Fruit fly (Drosophila melanogaster) whole organism, embryonic: ENCODE results near the gene Epp.

Experiments used
- Antp ChIP-seq: fragments of 200-800 bp; sonication (Bioruptor generic); optimal IDR thresholded peaks from 3 replicates; lab custom pipeline; 2016; ENCODE audit warnings: missing biosample characterization, missing genetic modification characterization
- C15 ChIP-seq: fragments of 200-800 bp; sonication (Bioruptor generic); IDR thresholded peaks from 3 replicates; pipeline ENCODE4 v1.3.6; 2022; ENCODE audit warnings: missing biosample characterization, missing genetic modification characterization
- CG10654 ChIP-seq: fragments of 200-800 bp; sonication (Bioruptor generic); optimal IDR thresholded peaks from 2 replicates; lab custom pipeline; 2016; ENCODE audit warnings: missing biosample characterization, missing genetic modification characterization
- CG11093 ChIP-seq: fragments of 200-800 bp; sonication (Bioruptor generic); IDR thresholded peaks from 3 replicates; pipeline ENCODE4 v1.3.6; 2022; ENCODE audit warnings: missing biosample characterization, missing genetic modification characterization
- CG11247 ChIP-seq: fragments of 200-800 bp; sonication (Bioruptor generic); IDR thresholded peaks from 2 replicates; pipeline ENCODE4 v1.3.6; 2022; ENCODE audit warnings: missing biosample characterization, missing genetic modification characterization
- CG11456 ChIP-seq: fragments of 200-800 bp; sonication (Bioruptor generic); IDR thresholded peaks from 3 replicates; pipeline ENCODE4 v1.3.6; 2022; ENCODE audit warnings: missing biosample characterization, missing genetic modification characterization
- CG13123 ChIP-seq: fragments of 200-800 bp; sonication (Bioruptor generic); optimal IDR thresholded peaks from 2 replicates; lab custom pipeline; 2016; ENCODE audit warnings: missing biosample characterization, missing genetic modification characterization
- CG13894 ChIP-seq: fragments of 200-800 bp; sonication (Bioruptor generic); optimal IDR thresholded peaks from 3 replicates; lab custom pipeline; 2018; ENCODE audit warnings: missing biosample characterization, mild to moderate bottlenecking, missing genetic modification characterization, moderate library complexity
- CG16815 ChIP-seq: fragments of 200-800 bp; sonication (Bioruptor generic); optimal IDR thresholded peaks from 3 replicates; lab custom pipeline; 2017; ENCODE audit warnings: missing biosample characterization, mild to moderate bottlenecking, missing genetic modification characterization
- CG2120 ChIP-seq: fragments of 200-800 bp; sonication (Bioruptor generic); optimal IDR thresholded peaks from 3 replicates; lab custom pipeline; 2016; ENCODE audit warnings: missing biosample characterization, missing genetic modification characterization
- CG4730 ChIP-seq: fragments of 200-800 bp; sonication (Bioruptor generic); IDR thresholded peaks from 2 replicates; pipeline ENCODE4 v1.3.6; 2022; ENCODE audit warnings: missing biosample characterization, missing genetic modification characterization
- CG4820 ChIP-seq: fragments of 200-800 bp; sonication (Bioruptor generic); optimal IDR thresholded peaks from 3 replicates; lab custom pipeline; 2016; ENCODE audit warnings: missing biosample characterization, missing genetic modification characterization
- CG6272 ChIP-seq: fragments of 200-800 bp; sonication (Bioruptor generic); IDR thresholded peaks from 2 replicates; pipeline ENCODE4 v1.3.6; 2022; ENCODE audit warnings: missing biosample characterization, missing genetic modification characterization
- CG8478 ChIP-seq: fragments of >200 bp; optimal IDR thresholded peaks from 2 replicates; lab custom pipeline; 2018
- CG8765 ChIP-seq: fragments of 200-800 bp; sonication (Bioruptor generic); IDR thresholded peaks from 2 replicates; pipeline ENCODE4 v1.3.6; 2022; ENCODE audit warnings: missing biosample characterization, missing genetic modification characterization
- CG9215 ChIP-seq: fragments of 200-800 bp; sonication (Bioruptor generic); IDR thresholded peaks from 2 replicates; pipeline ENCODE4 v1.3.6; 2022; ENCODE audit warnings: missing biosample characterization, missing genetic modification characterization
- CHES-1-like ChIP-seq: fragments of 200-800 bp; sonication (Bioruptor generic); optimal IDR thresholded peaks from 2 replicates; lab custom pipeline; 2016; ENCODE audit warnings: missing biosample characterization, missing genetic modification characterization
- Camta ChIP-seq: fragments of 200-800 bp; sonication (Bioruptor generic); optimal IDR thresholded peaks from 2 replicates; lab custom pipeline; 2016; ENCODE audit warnings: missing biosample characterization, missing genetic modification characterization
- Dek ChIP-seq: fragments of 200-800 bp; sonication (Bioruptor generic); optimal IDR thresholded peaks from 3 replicates; lab custom pipeline; 2019; ENCODE audit warnings: missing biosample characterization, mild to moderate bottlenecking, missing genetic modification characterization, moderate library complexity
- Dll ChIP-seq: fragments of 200-800 bp; sonication (Bioruptor generic); IDR thresholded peaks from 4 replicates; pipeline ENCODE4 v1.3.6; 2022; ENCODE audit warnings: missing biosample characterization, missing genetic modification characterization; ENCODE audit not compliant: partially characterized antibody
- Fer1 ChIP-seq: fragments of 200-800 bp; sonication (Bioruptor generic); optimal IDR thresholded peaks from 2 replicates; lab custom pipeline; 2017; ENCODE audit warnings: missing biosample characterization, mild to moderate bottlenecking, missing genetic modification characterization
- HLH3B ChIP-seq: fragments of 200-800 bp; sonication (Bioruptor generic); IDR thresholded peaks from 2 replicates; pipeline ENCODE4 v1.3.6; 2022; ENCODE audit warnings: missing biosample characterization, missing genetic modification characterization
- Hmx ChIP-seq: fragments of 200-800 bp; sonication (Bioruptor generic); optimal IDR thresholded peaks from 2 replicates; lab custom pipeline; 2016; ENCODE audit warnings: missing biosample characterization, missing genetic modification characterization
- Meics ChIP-seq: fragments of 200-800 bp; sonication (Bioruptor generic); optimal IDR thresholded peaks from 2 replicates; lab custom pipeline; 2017; ENCODE audit warnings: missing biosample characterization, mild to moderate bottlenecking, missing genetic modification characterization
- NFAT ChIP-seq: fragments of 200-800 bp; sonication (Bioruptor generic); IDR thresholded peaks from 2 replicates; pipeline ENCODE4 v1.3.6; 2022; ENCODE audit warnings: missing biosample characterization, missing genetic modification characterization
- NK7.1 ChIP-seq: fragments of 200-800 bp; sonication (Bioruptor generic); optimal IDR thresholded peaks from 3 replicates; lab custom pipeline; 2016; ENCODE audit warnings: missing biosample characterization, missing genetic modification characterization
- Neu2 ChIP-seq: fragments of 200-800 bp; sonication (Bioruptor generic); optimal IDR thresholded peaks from 3 replicates; lab custom pipeline; 2016; ENCODE audit warnings: missing biosample characterization, missing genetic modification characterization, borderline replicate concordance
- ap ChIP-seq: fragments of 200-800 bp; sonication (Bioruptor generic); IDR thresholded peaks from 2 replicates; pipeline ENCODE4 v1.3.6; 2022; ENCODE audit warnings: missing biosample characterization, missing genetic modification characterization
- cas ChIP-seq: fragments of 200-800 bp; sonication (Bioruptor generic); IDR thresholded peaks from 2 replicates; pipeline ENCODE4 v1.3.6; 2022; ENCODE audit warnings: missing biosample characterization, missing genetic modification characterization
- crc ChIP-seq: fragments of 200-800 bp; sonication (Bioruptor generic); optimal IDR thresholded peaks from 2 replicates; lab custom pipeline; 2016; ENCODE audit warnings: missing biosample characterization, missing genetic modification characterization
- croc ChIP-seq: fragments of 200-800 bp; sonication (Bioruptor generic); conservative IDR thresholded peaks from 3 replicates; pipeline ENCODE4 v1.3.6; 2022; ENCODE audit warnings: missing biosample characterization, missing genetic modification characterization
- dan ChIP-seq: fragments of 200-800 bp; sonication (Bioruptor generic); IDR thresholded peaks from 2 replicates; pipeline ENCODE4 v1.3.6; 2022; ENCODE audit warnings: missing biosample characterization, missing genetic modification characterization
- esg ChIP-seq: fragments of 200-800 bp; sonication (Bioruptor generic); conservative IDR thresholded peaks from 2 replicates; pipeline ENCODE4 v1.3.6; 2022; ENCODE audit warnings: missing biosample characterization, missing genetic modification characterization
- gce ChIP-seq: fragments of 200-800 bp; sonication (Bioruptor generic); IDR thresholded peaks from 3 replicates; pipeline ENCODE4 v1.3.6; 2022; ENCODE audit warnings: missing biosample characterization, missing genetic modification characterization
- grn ChIP-seq: fragments of 200-800 bp; sonication (Bioruptor generic); optimal IDR thresholded peaks from 3 replicates; lab custom pipeline; 2017; ENCODE audit warnings: missing biosample characterization, missing genetic modification characterization
- ham ChIP-seq: fragments of 200-800 bp; sonication (Bioruptor generic); IDR thresholded peaks from 2 replicates; pipeline ENCODE4 v1.3.6; 2022; ENCODE audit warnings: missing biosample characterization, missing genetic modification characterization
- hkb ChIP-seq, 2 experiments: fragments of 200-800 bp in 1 of 2; fragments of >200 bp in 1 of 2; sonication (Bioruptor generic) in 1 of 2; IDR thresholded peaks in 1 of 2; optimal IDR thresholded peaks in 1 of 2; 2 replicates each; pipeline versions ENCODE4 v1.3.6 to Lab custom; 2017 to 2022; ENCODE audit warnings: missing biosample characterization in 1 of 2, missing genetic modification characterization in 1 of 2
- inv ChIP-seq: fragments of 200-800 bp; sonication (Bioruptor generic); IDR thresholded peaks from 2 replicates; pipeline ENCODE4 v1.3.6; 2022; ENCODE audit warnings: missing biosample characterization, missing genetic modification characterization; ENCODE audit not compliant: partially characterized antibody
- jumu ChIP-seq: fragments of 200-800 bp; sonication (Bioruptor generic); optimal IDR thresholded peaks from 3 replicates; lab custom pipeline; 2016; ENCODE audit warnings: missing biosample characterization, missing genetic modification characterization
- lola ChIP-seq, 3 experiments: fragments of >200 bp in 2 of 3; fragments of 200-800 bp in 1 of 3; sonication (Bioruptor generic) in 1 of 3; optimal IDR thresholded peaks; 2 replicates each; lab custom pipeline; 2017 to 2019; ENCODE audit warnings: missing biosample characterization in 3 of 3, missing genetic modification characterization in 3 of 3, mild to moderate bottlenecking in 1 of 3, moderate library complexity in 1 of 3
- nerfin-2 ChIP-seq: fragments of 200-800 bp; sonication (Bioruptor generic); IDR thresholded peaks from 2 replicates; pipeline ENCODE4 v1.3.6; 2022; ENCODE audit warnings: missing biosample characterization, missing genetic modification characterization; ENCODE audit not compliant: partially characterized antibody
- nom ChIP-seq: fragments of 200-800 bp; sonication (Bioruptor generic); optimal IDR thresholded peaks from 2 replicates; lab custom pipeline; 2017; ENCODE audit warnings: missing biosample characterization, missing genetic modification characterization, mild to moderate bottlenecking, moderate library complexity, missing genetic modification reagents
- oc ChIP-seq: fragments of 200-800 bp; sonication (Bioruptor generic); optimal IDR thresholded peaks from 2 replicates; lab custom pipeline; 2018; ENCODE audit warnings: missing biosample characterization, mild to moderate bottlenecking, missing genetic modification characterization, moderate library complexity
- pb ChIP-seq: fragments of 200-800 bp; sonication (Bioruptor generic); optimal IDR thresholded peaks from 3 replicates; lab custom pipeline; 2016; ENCODE audit warnings: missing biosample characterization, missing genetic modification characterization
- peb ChIP-seq: fragments of 200-800 bp; sonication (Bioruptor generic); IDR thresholded peaks from 2 replicates; pipeline ENCODE4 v1.3.6; 2022; ENCODE audit warnings: missing biosample characterization, missing genetic modification characterization
- pho ChIP-seq: fragments of 200-800 bp; sonication (Bioruptor generic); optimal IDR thresholded peaks from 2 replicates; lab custom pipeline; 2016; ENCODE audit warnings: missing biosample characterization, missing genetic modification characterization
- phol ChIP-seq: fragments of 200-800 bp; sonication (Bioruptor generic); optimal IDR thresholded peaks from 3 replicates; lab custom pipeline; 2018; ENCODE audit warnings: missing biosample characterization, mild to moderate bottlenecking, missing genetic modification characterization, moderate library complexity
- prd ChIP-seq, 3 experiments: fragments of >200 bp in 2 of 3; fragments of 200-800 bp in 1 of 3; sonication (Bioruptor generic) in 1 of 3; optimal IDR thresholded peaks in 2 of 3; IDR thresholded peaks in 1 of 3; 2 replicates in 2 of 3; 3 replicates in 1 of 3; pipeline versions ENCODE4 v1.3.6 to Lab custom; 2017 to 2022; ENCODE audit warnings: missing biosample characterization in 1 of 3, missing genetic modification characterization in 1 of 3
- scrt ChIP-seq: fragments of 200-800 bp; sonication (Bioruptor generic); optimal IDR thresholded peaks from 2 replicates; lab custom pipeline; 2018; ENCODE audit warnings: missing biosample characterization, mild to moderate bottlenecking, missing genetic modification characterization, moderate library complexity
- slou ChIP-seq: fragments of 200-800 bp; sonication (Bioruptor generic); optimal IDR thresholded peaks from 3 replicates; lab custom pipeline; 2016; ENCODE audit warnings: missing biosample characterization, missing genetic modification characterization
- sug ChIP-seq: fragments of 200-800 bp; optimal IDR thresholded peaks from 2 replicates; lab custom pipeline; 2019; ENCODE audit warnings: missing biosample characterization, mild to moderate bottlenecking, missing genetic modification characterization, moderate library complexity
- vvl ChIP-seq: fragments of 200-800 bp; sonication (Bioruptor generic); IDR thresholded peaks from 2 replicates; pipeline ENCODE4 v1.3.6; 2022; ENCODE audit warnings: missing biosample characterization, missing genetic modification characterization

Gene Epp

dm6 chr3R:23942550-23942949 lies 50.2 kb downstream of the Epp start:
- TF ChIP-seq CHES-1-like (GFP tag; lab: Kevin White, UChicago), result peak; percentile 10
- no peak for TF ChIP-seq Fer1 (GFP tag; lab: Kevin White, UChicago)
- no peak for TF ChIP-seq grn (GFP tag; lab: Kevin White, UChicago)
- no peak for TF ChIP-seq pho
- no peak for TF ChIP-seq CG16815
- no peak for TF ChIP-seq peb (GFP tag; lab: Robert Waterston, UW)
- no peak for TF ChIP-seq Dll (GFP tag; lab: Robert Waterston, UW)
- TF ChIP-seq Dek, result no peak
- no peak for TF ChIP-seq Meics (GFP tag; lab: Kevin White, UChicago)
- TF ChIP-seq cas (GFP tag; lab: Robert Waterston, UW), result no peak
- no peak for TF ChIP-seq slou
- no peak for TF ChIP-seq CG6272
- TF ChIP-seq lola (GFP tag; optimal IDR thresholded peaks at IDR 0.05; lab: Kevin White, UChicago), result no peak
- TF ChIP-seq ham (GFP tag; lab: Robert Waterston, UW), result no peak
- no peak for TF ChIP-seq CG11247 (GFP tag; lab: Robert Waterston, UW)
- peak; percentile 27 for TF ChIP-seq Antp (GFP tag; lab: Kevin White, UChicago)
- no peak for TF ChIP-seq inv
- no peak for TF ChIP-seq HLH3B (GFP tag; lab: Robert Waterston, UW)
- no peak for TF ChIP-seq CG13894 (tag; lab: Kevin White, UChicago)
- no peak for TF ChIP-seq Neu2
- no peak for TF ChIP-seq crc (GFP tag; lab: Kevin White, UChicago)
- TF ChIP-seq ap (GFP tag; lab: Robert Waterston, UW), result no peak
- TF ChIP-seq CG10654 (GFP tag; lab: Kevin White, UChicago), result no peak
- TF ChIP-seq esg, result no peak
- no peak for TF ChIP-seq vvl
- TF ChIP-seq CG13123 (GFP tag; lab: Kevin White, UChicago), result no peak
- no peak for TF ChIP-seq sug (tag; lab: Kevin White, UChicago)
- no peak for TF ChIP-seq scrt
- TF ChIP-seq CG11093 (GFP tag; lab: Robert Waterston, UW), result 0 out of 3 replicates have a peak, but pooled peaks have one; percentile 23
- no peak for TF ChIP-seq CG11456 (GFP tag; lab: Robert Waterston, UW)
- no peak for TF ChIP-seq CG9215
- TF ChIP-seq NK7.1 (GFP tag; lab: Kevin White, UChicago), result no peak
- TF ChIP-seq CG4820 (GFP tag; lab: Kevin White, UChicago), result no peak
- TF ChIP-seq CG2120 (GFP tag; lab: Kevin White, UChicago), result no peak
- TF ChIP-seq pb (GFP tag; lab: Kevin White, UChicago), result peak; percentile 61
- TF ChIP-seq nom (GFP tag; lab: Kevin White, UChicago), result no peak
- no peak for TF ChIP-seq gce
- TF ChIP-seq CG4730 (GFP tag; lab: Robert Waterston, UW), result no peak
- peak; percentile 26 for TF ChIP-seq Camta (GFP tag; lab: Kevin White, UChicago)
- TF ChIP-seq NFAT, result no peak
- TF ChIP-seq dan (GFP tag; lab: Robert Waterston, UW), result no peak
- TF ChIP-seq prd (optimal IDR thresholded peaks at IDR 0.05; lab: Kevin White, UChicago), result no peak
- TF ChIP-seq prd (GFP tag; IDR thresholded peaks at IDR 0.05; lab: Robert Waterston, UW), result 0 out of 3 replicates have a peak, but pooled peaks have one; percentile 13
- TF ChIP-seq Hmx, result no peak
- TF ChIP-seq croc (GFP tag; lab: Robert Waterston, UW), result no peak
- no peak for TF ChIP-seq CG8765 (GFP tag; lab: Robert Waterston, UW)
- no peak for TF ChIP-seq hkb (optimal IDR thresholded peaks at IDR 0.05; lab: Kevin White, UChicago)
- no peak for TF ChIP-seq hkb (GFP tag; IDR thresholded peaks at IDR 0.05; lab: Robert Waterston, UW)
- TF ChIP-seq nerfin-2 (GFP tag; lab: Robert Waterston, UW), result no peak
- no peak for TF ChIP-seq phol (tag; lab: Kevin White, UChicago)
- TF ChIP-seq C15 (GFP tag; lab: Robert Waterston, UW), result no peak
- TF ChIP-seq CG8478 (lab: Kevin White, UChicago), result peak; percentile 13
- no peak for TF ChIP-seq jumu (GFP tag; lab: Kevin White, UChicago)
- no peak for TF ChIP-seq oc (tag; lab: Kevin White, UChicago)
